Worm (Caenorhabditis elegans) whole organism, L1 larva: ENCODE results near the gene frpr-6.

ENCODE experiments used
- mdl-1 ChIP-seq, 2 experiments: fragments of 150-350 bp; optimal IDR thresholded peaks; 2 replicates each; lab custom pipeline; 2014 to 2017; ENCODE audit warnings: missing biosample characterization in 2 of 2, missing genetic modification characterization in 2 of 2, inconsistent platforms in 1 of 2
- unc-62 ChIP-seq: fragments of 150-350 bp; optimal IDR thresholded peaks from 2 replicates; lab custom pipeline; 2014; ENCODE audit warnings: missing biosample characterization, missing genetic modification reagents, missing genetic modification characterization

- TF ChIP-seq unc-62 (GFP tag; lab: Kevin White, UChicago) (no peak), mdl-1 (tag; optimal IDR thresholded peaks at IDR 0.05; lab: Kevin White, UChicago) (no peak)
These were observed 37.8 kb downstream of the frpr-6 start for ce11 chrV:9063134-9063533.
